Worm (Caenorhabditis elegans) whole organism, young adult: ENCODE measurements around the gene Y75B12A.2.
"Not testable (repeated sequence)": the region's sequence is repeated elsewhere in the genome, so short reads cannot be mapped to it uniquely, and the experiment has no call there.

Experiments used
- C06A6.2 ChIP-seq: fragments of 200-800 bp; sonication (Bioruptor generic); conservative IDR thresholded peaks from 2 replicates; pipeline ENCODE4 v1.3.6; 2022; ENCODE audit warnings: missing genetic modification characterization, missing compliant biosample characterization
- C17E4.6 ChIP-seq: fragments of 200-800 bp; sonication (Bioruptor generic); IDR thresholded peaks from 2 replicates; pipeline ENCODE4 v1.3.6; 2022; ENCODE audit warnings: missing genetic modification reagents, missing genetic modification characterization, missing compliant biosample characterization
- F22D6.2 ChIP-seq: sonication (generic microtip); optimal IDR thresholded peaks from 2 replicates; lab custom pipeline; 2016; ENCODE audit warnings: mild to moderate bottlenecking, missing genetic modification characterization, missing compliant biosample characterization
- F33H1.4 ChIP-seq: fragments of 200-800 bp; sonication (Bioruptor generic); IDR thresholded peaks from 2 replicates; pipeline ENCODE4 v1.3.6; 2022; ENCODE audit warnings: missing genetic modification reagents, missing genetic modification characterization, missing compliant biosample characterization
- F39B2.1 ChIP-seq: fragments of 200-800 bp; sonication (Bioruptor generic); IDR thresholded peaks from 2 replicates; pipeline ENCODE4 v1.3.6; 2022; ENCODE audit warnings: missing genetic modification reagents, missing genetic modification characterization, missing compliant biosample characterization
- F49E8.2 ChIP-seq: sonication (generic microtip); optimal IDR thresholded peaks from 3 replicates; lab custom pipeline; 2017; ENCODE audit warnings: missing genetic modification characterization, mild to moderate bottlenecking, missing compliant biosample characterization, antibody characterized with exemption, moderate library complexity; ENCODE audit not compliant: insufficient read depth
- F52B5.7 ChIP-seq: sonication (generic microtip); optimal IDR thresholded peaks from 2 replicates; lab custom pipeline; 2016; ENCODE audit warnings: mild to moderate bottlenecking, missing genetic modification characterization, missing compliant biosample characterization
- F55B11.4 ChIP-seq: sonication (generic microtip); optimal IDR thresholded peaks from 2 replicates; lab custom pipeline; 2016; ENCODE audit warnings: missing compliant biosample characterization, missing genetic modification characterization, borderline replicate concordance; ENCODE audit not compliant: insufficient read depth
- F57C9.4 ChIP-seq: sonication (generic microtip); optimal IDR thresholded peaks from 2 replicates; lab custom pipeline; 2017; ENCODE audit warnings: mild to moderate bottlenecking, missing genetic modification characterization, missing compliant biosample characterization
- T07F8.4 ChIP-seq: sonication (generic microtip); optimal IDR thresholded peaks from 2 replicates; lab custom pipeline; 2016; ENCODE audit warnings: mild to moderate bottlenecking, missing genetic modification characterization, moderate library complexity, missing compliant biosample characterization
- T26A5.8 ChIP-seq: sonication (generic microtip); optimal IDR thresholded peaks from 2 replicates; lab custom pipeline; 2016; ENCODE audit warnings: missing genetic modification characterization, missing compliant biosample characterization
- Y79H2A.3 ChIP-seq: fragments of 200-800 bp; sonication (Bioruptor generic); conservative IDR thresholded peaks from 2 replicates; pipeline ENCODE4 v1.3.6; 2022; ENCODE audit warnings: missing genetic modification reagents, missing genetic modification characterization, missing compliant biosample characterization
- ama-1 ChIP-seq, 3 experiments: fragments of 150-350 bp in 1 of 3; sonication (generic microtip) in 2 of 3; optimal IDR thresholded peaks; 2 replicates each; lab custom pipeline; 2014 to 2018; ENCODE audit warnings: missing biosample characterization in 2 of 3, missing genetic modification characterization in 2 of 3, missing genetic modification reagents in 2 of 3
- aptf-2 ChIP-seq: fragments of 200-800 bp; sonication (Bioruptor generic); conservative IDR thresholded peaks from 2 replicates; pipeline ENCODE4 v1.3.6; 2022; ENCODE audit warnings: missing genetic modification reagents, missing genetic modification characterization, missing compliant biosample characterization
- atf-7 ChIP-seq: sonication (generic microtip); optimal IDR thresholded peaks from 2 replicates; lab custom pipeline; 2017; ENCODE audit warnings: mild to moderate bottlenecking, missing genetic modification characterization, missing compliant biosample characterization
- athp-1 ChIP-seq: sonication (generic microtip); optimal IDR thresholded peaks from 2 replicates; lab custom pipeline; 2017; ENCODE audit warnings: mild to moderate bottlenecking, missing genetic modification characterization, missing compliant biosample characterization
- attf-5 ChIP-seq: fragments of 200-800 bp; sonication (Bioruptor generic); optimal IDR thresholded peaks from 2 replicates; lab custom pipeline; 2018; ENCODE audit warnings: mild to moderate bottlenecking, missing genetic modification characterization, missing compliant biosample characterization
- ceh-100 ChIP-seq: fragments of 200-800 bp; sonication (Bioruptor generic); IDR thresholded peaks from 2 replicates; pipeline ENCODE4 v1.3.6; 2022; ENCODE audit warnings: missing genetic modification reagents, missing genetic modification characterization, missing compliant biosample characterization
- ceh-58 ChIP-seq: fragments of 200-800 bp; sonication (Bioruptor generic); IDR thresholded peaks from 2 replicates; pipeline ENCODE4 v1.3.6; 2022; ENCODE audit warnings: missing genetic modification characterization, missing compliant biosample characterization
- chd-7 ChIP-seq: sonication (generic microtip); optimal IDR thresholded peaks from 2 replicates; lab custom pipeline; 2016; ENCODE audit warnings: mild to moderate bottlenecking, missing genetic modification characterization, moderate library complexity, missing compliant biosample characterization
- egl-44 ChIP-seq: fragments of 200-800 bp; sonication (Bioruptor generic); IDR thresholded peaks from 2 replicates; pipeline ENCODE4 v1.3.6; 2022; ENCODE audit warnings: missing genetic modification reagents, missing genetic modification characterization, missing compliant biosample characterization
- ets-4 ChIP-seq: fragments of 200-800 bp; sonication (Bioruptor generic); optimal IDR thresholded peaks from 2 replicates; lab custom pipeline; 2018; ENCODE audit warnings: mild to moderate bottlenecking, missing genetic modification characterization, missing compliant biosample characterization
- hlh-26 ChIP-seq: fragments of 200-800 bp; sonication (Bioruptor generic); conservative IDR thresholded peaks from 2 replicates; pipeline ENCODE4 v1.3.6; 2022; ENCODE audit warnings: missing genetic modification reagents, missing genetic modification characterization, missing compliant biosample characterization
- lin-35 ChIP-seq, 3 experiments: fragments of 150-350 bp in 2 of 3; sonication (generic microtip) in 1 of 3; optimal IDR thresholded peaks; 2 replicates each; lab custom pipeline; 2014 to 2018; ENCODE audit warnings: missing biosample characterization in 3 of 3, missing genetic modification characterization in 3 of 3, missing genetic modification reagents in 3 of 3
- lir-1 ChIP-seq: fragments of 200-800 bp; sonication (Bioruptor generic); conservative IDR thresholded peaks from 2 replicates; pipeline ENCODE4 v1.3.6; 2022; ENCODE audit warnings: missing genetic modification reagents, missing genetic modification characterization, missing compliant biosample characterization
- madf-3 ChIP-seq: fragments of 200-800 bp; sonication (Bioruptor generic); IDR thresholded peaks from 2 replicates; pipeline ENCODE4 v1.3.6; 2022; ENCODE audit warnings: missing genetic modification reagents, missing genetic modification characterization, missing compliant biosample characterization
- madf-8 ChIP-seq: fragments of 200-800 bp; sonication (Bioruptor generic); conservative IDR thresholded peaks from 2 replicates; pipeline ENCODE4 v1.3.6; 2022; ENCODE audit warnings: missing genetic modification reagents, missing genetic modification characterization, missing compliant biosample characterization
- mcd-1 ChIP-seq: fragments of 200-800 bp; sonication (Bioruptor generic); IDR thresholded peaks from 2 replicates; pipeline ENCODE4 v1.3.6; 2022; ENCODE audit warnings: missing genetic modification reagents, missing genetic modification characterization, missing compliant biosample characterization
- mes-4 ChIP-seq: sonication (generic microtip); optimal IDR thresholded peaks from 2 replicates; lab custom pipeline; 2016; ENCODE audit warnings: missing genotype, missing genetic modification characterization, missing compliant biosample characterization
- mxl-1 ChIP-seq: sonication (generic microtip); optimal IDR thresholded peaks from 2 replicates; lab custom pipeline; 2016; ENCODE audit warnings: missing genetic modification characterization, missing compliant biosample characterization
- nhr-120 ChIP-seq: fragments of 200-800 bp; sonication (Bioruptor generic); IDR thresholded peaks from 2 replicates; pipeline ENCODE4 v1.3.6; 2022; ENCODE audit warnings: missing genetic modification characterization, missing compliant biosample characterization
- snpc-1.1 ChIP-seq: sonication (generic microtip); optimal IDR thresholded peaks from 2 replicates; lab custom pipeline; 2017; ENCODE audit warnings: missing genetic modification characterization, mild to moderate bottlenecking, missing compliant biosample characterization, antibody characterized with exemption, moderate library complexity, missing genotype, missing genetic modification reagents; ENCODE audit not compliant: insufficient read depth
- snpc-1.3 ChIP-seq: sonication (generic microtip); optimal IDR thresholded peaks from 2 replicates; lab custom pipeline; 2017; ENCODE audit warnings: missing genetic modification characterization, mild to moderate bottlenecking, missing compliant biosample characterization, antibody characterized with exemption, moderate library complexity, missing genotype, missing genetic modification reagents; ENCODE audit not compliant: insufficient read depth
- sptf-2 ChIP-seq: fragments of 200-800 bp; sonication (Bioruptor generic); optimal IDR thresholded peaks from 2 replicates; lab custom pipeline; 2018; ENCODE audit warnings: mild to moderate bottlenecking, missing genetic modification characterization, missing compliant biosample characterization
- tbp1 ChIP-seq: fragments of 200-800 bp; sonication (Bioruptor generic); optimal IDR thresholded peaks from 2 replicates; lab custom pipeline; 2018; ENCODE audit warnings: mild to moderate bottlenecking, missing genetic modification characterization, missing compliant biosample characterization
- tlf-1 ChIP-seq: fragments of 200-800 bp; sonication (Bioruptor generic); optimal IDR thresholded peaks from 2 replicates; lab custom pipeline; 2018; ENCODE audit warnings: mild to moderate bottlenecking, missing genetic modification characterization, missing compliant biosample characterization
- ztf-18 ChIP-seq: sonication (generic microtip); optimal IDR thresholded peaks from 2 replicates; lab custom pipeline; 2016; ENCODE audit warnings: missing genotype, mild to moderate bottlenecking, missing genetic modification characterization, missing compliant biosample characterization
- ztf-25 ChIP-seq: fragments of 200-800 bp; sonication (Bioruptor generic); IDR thresholded peaks from 2 replicates; pipeline ENCODE4 v1.3.6; 2022; ENCODE audit warnings: missing genetic modification reagents, missing genetic modification characterization, missing compliant biosample characterization

Y75B12A.2 gene

ce11 chrV:15113992-15114391 is 4.6 kb downstream of the Y75B12A.2 start, which contains the start of gene T01G5.6:
TSS of gene T01G5.6 (minus strand) at chrV:15114092.
- TF ChIP-seq F49E8.2 (tag; lab: Kevin White, UChicago) (no peak), athp-1 (tag; lab: Kevin White, UChicago) (no peak), ceh-58 (GFP tag; lab: Robert Waterston, UW) (no peak), tbp1 (no peak), lir-1 (GFP tag; lab: Robert Waterston, UW) (no peak), mxl-1 (tag; lab: Kevin White, UChicago) (no peak), F33H1.4 (GFP tag; lab: Robert Waterston, UW) (no peak), ceh-100 (GFP tag; lab: Robert Waterston, UW) (no peak), lin-35 (GFP tag; optimal IDR thresholded peaks at IDR 0.05; lab: Kevin White, UChicago) (no peak), hlh-26 (GFP tag; lab: Robert Waterston, UW) (no peak), T07F8.4 (tag; lab: Kevin White, UChicago) (no peak), T26A5.8 (tag; lab: Kevin White, UChicago) (no peak), F55B11.4 (tag; lab: Kevin White, UChicago) (no peak), ztf-18 (tag; lab: Kevin White, UChicago) (no peak), ama-1 (optimal IDR thresholded peaks at IDR 0.05; lab: Kevin White, UChicago) (no peak), ama-1 (GFP tag; optimal IDR thresholded peaks at IDR 0.05; lab: Kevin White, UChicago) (no peak), sptf-2 (GFP tag; lab: Kevin White, UChicago) (no peak), nhr-120 (no peak), tlf-1 (GFP tag; lab: Kevin White, UChicago) (no peak), mes-4 (tag; lab: Kevin White, UChicago) (no peak)

DNA sequence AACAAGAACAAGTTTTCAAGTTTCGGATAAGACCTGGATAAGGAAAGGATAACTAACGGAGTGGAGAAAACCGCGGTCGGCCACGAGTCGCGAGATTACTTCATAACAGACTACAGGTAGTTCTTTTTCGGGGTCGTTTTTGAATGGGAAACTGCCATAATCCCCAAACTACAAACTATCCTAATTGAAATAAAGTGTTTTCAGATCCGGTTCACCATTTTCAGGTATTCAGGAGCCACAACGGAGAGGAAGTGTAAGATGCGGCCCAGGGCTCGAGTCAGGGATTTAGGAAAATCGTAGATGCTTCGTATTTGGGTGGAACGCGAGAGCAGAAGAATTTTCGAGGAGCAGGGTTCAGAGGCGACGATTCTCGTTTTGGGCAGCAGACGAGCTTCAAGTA is 6.6 kb downstream of the Y75B12A.2 start, which contains the start of gene T01G5.8:
Gene T01G5.8 (plus strand): TSS at position 301 of the 400 bp plus-strand sequence.
- not testable (repeated sequence) for TF ChIP-seq egl-44 (GFP tag; lab: Robert Waterston, UW); ets-4; F39B2.1 (GFP tag; lab: Robert Waterston, UW)

DNA sequence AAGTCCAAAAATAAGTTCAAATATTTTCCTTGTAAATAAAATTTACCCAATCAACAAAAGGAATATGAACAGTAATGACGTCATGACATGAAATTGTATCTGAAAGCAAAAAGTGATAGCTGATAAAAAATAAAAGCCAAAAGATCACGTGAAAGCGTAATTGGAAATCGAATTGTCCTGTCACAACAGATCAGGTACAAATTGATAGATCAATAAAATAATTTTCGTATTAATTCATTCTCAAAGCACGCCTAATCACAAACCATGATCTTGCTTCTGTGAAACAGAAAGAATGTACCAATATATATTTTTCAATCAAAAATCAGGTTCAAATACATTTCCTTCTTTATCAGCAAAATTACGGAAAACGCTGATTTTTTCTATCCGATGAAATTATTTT is 10.2 kb downstream of the Y75B12A.2 start, which contains the start of gene flor-1:
Gene flor-1 (minus strand): TSS at position 101 of the 400 bp plus-strand sequence.
- no peak for TF ChIP-seq ztf-25
- TF ChIP-seq atf-7 (tag; lab: Kevin White, UChicago): no peak
- no peak for TF ChIP-seq hlh-26 (GFP tag; lab: Robert Waterston, UW)
- TF ChIP-seq egl-44 (GFP tag; lab: Robert Waterston, UW): no peak
- no peak for TF ChIP-seq chd-7 (tag; lab: Kevin White, UChicago)
- no peak for TF ChIP-seq Y79H2A.3 (GFP tag; lab: Robert Waterston, UW)
- no peak for TF ChIP-seq F22D6.2 (tag; lab: Kevin White, UChicago)
- no peak for TF ChIP-seq F57C9.4 (tag; lab: Kevin White, UChicago)
- TF ChIP-seq C17E4.6: no peak
- TF ChIP-seq C06A6.2 (GFP tag; lab: Robert Waterston, UW): no peak
- no peak for TF ChIP-seq madf-8 (GFP tag; lab: Robert Waterston, UW)
- TF ChIP-seq attf-5: no peak
- no peak for TF ChIP-seq snpc-1.1
- no peak for TF ChIP-seq F39B2.1 (GFP tag; lab: Robert Waterston, UW)
- TF ChIP-seq snpc-1.3 (tag; lab: Kevin White, UChicago): no peak
- no peak for TF ChIP-seq mcd-1 (GFP tag; lab: Robert Waterston, UW)
- no peak for TF ChIP-seq aptf-2 (GFP tag; lab: Robert Waterston, UW)
- no peak for TF ChIP-seq ceh-100 (GFP tag; lab: Robert Waterston, UW)
- TF ChIP-seq madf-3 (GFP tag; lab: Robert Waterston, UW): no peak
- no peak for TF ChIP-seq F52B5.7 (tag; lab: Kevin White, UChicago)
